Fruit fly (Drosophila melanogaster): Measurements from ENCODE around the gene axo.

axo gene

DNA sequence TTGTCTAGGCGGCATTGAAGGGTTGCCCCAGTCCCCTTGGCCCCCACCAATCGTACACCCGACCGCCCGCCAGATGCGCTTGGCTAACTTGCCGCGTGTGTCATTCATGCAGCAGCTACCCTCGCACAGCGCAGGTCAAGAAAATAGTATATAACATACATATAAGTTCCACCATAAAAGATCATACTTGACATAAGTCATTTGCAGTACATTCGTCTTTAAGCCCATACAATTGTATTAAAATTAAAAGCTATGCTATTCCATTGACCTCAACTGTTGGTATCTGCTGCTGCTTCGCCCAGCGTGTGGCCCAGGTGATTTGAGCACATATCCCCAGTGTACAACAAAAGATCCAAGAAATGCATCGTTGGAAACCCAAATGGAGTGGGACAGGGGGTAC, 75.8 kb downstream of the axo start:
- peak in 1 of 2 experiments; percentile 65 for TF ChIP-seq foxo (GFP tag; optimal IDR thresholded peaks at IDR 0.05)
- no peak for TF ChIP-seq lola (GFP tag; optimal IDR thresholded peaks at IDR 0.05)
- peak; percentile 67 for TF ChIP-seq fru (GFP tag; optimal IDR thresholded peaks at IDR 0.05)
- no peak for TF ChIP-seq Dif (GFP tag; optimal IDR thresholded peaks at IDR 0.05; ENCODE audit: partially characterized antibody)
- TF ChIP-seq Sp1 (GFP tag; optimal IDR thresholded peaks at IDR 0.05) = peak; percentile 14
- TF ChIP-seq ey (GFP tag; optimal IDR thresholded peaks at IDR 0.05) = peak; percentile 61
- TF ChIP-seq Rel (GFP tag; optimal IDR thresholded peaks at IDR 0.05) = no peak
- TF ChIP-seq Rel (tag; optimal IDR thresholded peaks at IDR 0.05) = no peak
- TF ChIP-seq GATAd (GFP tag; optimal IDR thresholded peaks at IDR 0.05) = no peak
- TF ChIP-seq tai (GFP tag; optimal IDR thresholded peaks at IDR 0.05) = no peak
- TF ChIP-seq Myc (optimal IDR thresholded peaks at IDR 0.05) = no peak
- peak; percentile 40 for TF ChIP-seq HLH106 (tag; optimal IDR thresholded peaks at IDR 0.05)
- TF ChIP-seq h (GFP tag; optimal IDR thresholded peaks at IDR 0.05) = peak; percentile 67
- TF ChIP-seq pan (optimal IDR thresholded peaks at IDR 0.05) = no peak
- peak; percentile 31 for TF ChIP-seq sv (GFP tag; optimal IDR thresholded peaks at IDR 0.05)
- TF ChIP-seq CG32264 (GFP tag; optimal IDR thresholded peaks at IDR 0.05) = no peak
- no peak for TF ChIP-seq dmrt93B (GFP tag; optimal IDR thresholded peaks at IDR 0.05)
- peak; percentile 36 for TF ChIP-seq OdsH (GFP tag; optimal IDR thresholded peaks at IDR 0.05)
- TF ChIP-seq psq (GFP tag; optimal IDR thresholded peaks at IDR 0.05) = peak; percentile 26
- no peak for TF ChIP-seq brk (GFP tag; optimal IDR thresholded peaks at IDR 0.05)
- TF ChIP-seq CG9705 (GFP tag; optimal IDR thresholded peaks at IDR 0.05) = no peak
- TF ChIP-seq Hr78 (GFP tag; optimal IDR thresholded peaks at IDR 0.05) = no peak
- no peak for TF ChIP-seq dsf (GFP tag; optimal IDR thresholded peaks at IDR 0.05; ENCODE audit: borderline replicate concordance)
- no peak for TF ChIP-seq Jra (GFP tag; optimal IDR thresholded peaks at IDR 0.05)
- TF ChIP-seq Abd-B (GFP tag; optimal IDR thresholded peaks at IDR 0.05) = no peak
- peak; percentile 4 for TF ChIP-seq sage (GFP tag; optimal IDR thresholded peaks at IDR 0.05)
- peak; percentile 47 for TF ChIP-seq Hnf4 (GFP tag; optimal IDR thresholded peaks at IDR 0.05)
- no peak for TF ChIP-seq usp (GFP tag; optimal IDR thresholded peaks at IDR 0.05)
- TF ChIP-seq rgr (GFP tag; optimal IDR thresholded peaks at IDR 0.05) = peak; percentile 56
- no peak for TF ChIP-seq dl (GFP tag; optimal IDR thresholded peaks at IDR 0.05; ENCODE audit: insufficient read depth in 1 of 2, partially characterized antibody in 2 of 2)
- TF ChIP-seq Mio (GFP tag; optimal IDR thresholded peaks at IDR 0.05) = no peak
- TF ChIP-seq woc (GFP tag; optimal IDR thresholded peaks at IDR 0.05) = peak; percentile 25
- no peak for TF ChIP-seq CrebA (GFP tag; optimal IDR thresholded peaks at IDR 0.05; ENCODE audit: borderline replicate concordance)
- TF ChIP-seq Dfd (GFP tag; optimal IDR thresholded peaks at IDR 0.05) = no peak
- TF ChIP-seq br (GFP tag; optimal IDR thresholded peaks at IDR 0.05) = peak; percentile 43
- no peak for TF ChIP-seq N (GFP tag; optimal IDR thresholded peaks at IDR 0.05)
- no peak for TF ChIP-seq Hr83 (GFP tag; optimal IDR thresholded peaks at IDR 0.05; ENCODE audit: poor library complexity, severe bottlenecking)
- no peak for TF ChIP-seq Vsx2 (GFP tag; optimal IDR thresholded peaks at IDR 0.05; ENCODE audit: partially characterized antibody)
- TF ChIP-seq jim (GFP tag; optimal IDR thresholded peaks at IDR 0.05) = no peak

DNA sequence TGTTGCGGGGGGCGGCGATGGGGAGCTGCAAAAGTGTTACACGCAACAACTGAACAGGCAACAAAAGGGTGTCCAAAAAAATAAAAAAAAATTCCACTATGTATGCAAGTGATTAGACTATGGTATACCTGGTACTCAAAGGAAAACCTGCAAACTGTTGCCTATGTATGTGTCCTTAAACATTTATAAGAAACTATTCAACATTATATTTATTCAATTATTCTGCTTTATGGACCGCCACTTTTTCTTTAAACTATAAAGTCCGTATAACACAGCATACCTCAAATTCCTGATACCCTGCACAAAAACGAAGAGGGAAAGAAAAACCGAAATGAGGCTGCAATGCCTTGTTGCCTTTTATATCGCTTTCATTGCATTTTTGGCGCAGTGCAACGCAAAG, 79.5 kb downstream of the axo start:
- no peak for TF ChIP-seq Hr78 (GFP tag; optimal IDR thresholded peaks at IDR 0.05)
- TF ChIP-seq dsf (GFP tag; optimal IDR thresholded peaks at IDR 0.05; ENCODE audit: borderline replicate concordance) = no peak
- no peak for TF ChIP-seq Abd-B (GFP tag; optimal IDR thresholded peaks at IDR 0.05)
- TF ChIP-seq dl (GFP tag; optimal IDR thresholded peaks at IDR 0.05; ENCODE audit: insufficient read depth in 1 of 2, partially characterized antibody in 2 of 2) = no peak
- TF ChIP-seq brk (GFP tag; optimal IDR thresholded peaks at IDR 0.05) = no peak
- no peak for TF ChIP-seq sage (GFP tag; optimal IDR thresholded peaks at IDR 0.05)
- no peak for TF ChIP-seq Vsx2 (GFP tag; optimal IDR thresholded peaks at IDR 0.05; ENCODE audit: partially characterized antibody)
- TF ChIP-seq h (GFP tag; optimal IDR thresholded peaks at IDR 0.05) = peak; percentile 32
- no peak for TF ChIP-seq CrebA (GFP tag; optimal IDR thresholded peaks at IDR 0.05; ENCODE audit: borderline replicate concordance)
- TF ChIP-seq jim (GFP tag; optimal IDR thresholded peaks at IDR 0.05) = no peak
- TF ChIP-seq CG9705 (GFP tag; optimal IDR thresholded peaks at IDR 0.05) = no peak
- TF ChIP-seq OdsH (GFP tag; optimal IDR thresholded peaks at IDR 0.05) = no peak
- no peak for TF ChIP-seq Mio (GFP tag; optimal IDR thresholded peaks at IDR 0.05)
- no peak for TF ChIP-seq N (GFP tag; optimal IDR thresholded peaks at IDR 0.05)
- no peak for TF ChIP-seq usp (GFP tag; optimal IDR thresholded peaks at IDR 0.05)
- peak; percentile 2 for TF ChIP-seq pan (optimal IDR thresholded peaks at IDR 0.05)
- no peak for TF ChIP-seq tai (GFP tag; optimal IDR thresholded peaks at IDR 0.05)
- TF ChIP-seq Sp1 (GFP tag; optimal IDR thresholded peaks at IDR 0.05) = no peak
- TF ChIP-seq br (GFP tag; optimal IDR thresholded peaks at IDR 0.05) = no peak
- no peak for TF ChIP-seq Hnf4 (GFP tag; optimal IDR thresholded peaks at IDR 0.05)
- no peak for TF ChIP-seq GATAd (GFP tag; optimal IDR thresholded peaks at IDR 0.05)
- TF ChIP-seq Hr83 (GFP tag; optimal IDR thresholded peaks at IDR 0.05; ENCODE audit: poor library complexity, severe bottlenecking) = no peak
- TF ChIP-seq psq (GFP tag; optimal IDR thresholded peaks at IDR 0.05) = peak; percentile 21
- peak; percentile 24 for TF ChIP-seq fru (GFP tag; optimal IDR thresholded peaks at IDR 0.05)
- TF ChIP-seq foxo (GFP tag; optimal IDR thresholded peaks at IDR 0.05) = peak in 1 of 2 experiments; percentile 23
- no peak for TF ChIP-seq lola (GFP tag; optimal IDR thresholded peaks at IDR 0.05)
- no peak for TF ChIP-seq Rel (GFP tag; optimal IDR thresholded peaks at IDR 0.05)
- TF ChIP-seq Rel (tag; optimal IDR thresholded peaks at IDR 0.05) = no peak
- no peak for TF ChIP-seq woc (GFP tag; optimal IDR thresholded peaks at IDR 0.05)
- TF ChIP-seq Dif (GFP tag; optimal IDR thresholded peaks at IDR 0.05; ENCODE audit: partially characterized antibody) = no peak
- TF ChIP-seq CG32264 (GFP tag; optimal IDR thresholded peaks at IDR 0.05) = no peak
- TF ChIP-seq dmrt93B (GFP tag; optimal IDR thresholded peaks at IDR 0.05) = no peak
- TF ChIP-seq Dfd (GFP tag; optimal IDR thresholded peaks at IDR 0.05) = no peak
- TF ChIP-seq sv (GFP tag; optimal IDR thresholded peaks at IDR 0.05) = no peak
- TF ChIP-seq HLH106 (tag; optimal IDR thresholded peaks at IDR 0.05) = peak; percentile 41
- TF ChIP-seq ey (GFP tag; optimal IDR thresholded peaks at IDR 0.05) = peak; percentile 11
- no peak for TF ChIP-seq rgr (GFP tag; optimal IDR thresholded peaks at IDR 0.05)
- TF ChIP-seq Jra (GFP tag; optimal IDR thresholded peaks at IDR 0.05) = no peak
- no peak for TF ChIP-seq Myc (optimal IDR thresholded peaks at IDR 0.05)
